Fruit fly (Drosophila melanogaster): ENCODE results near the gene CG13599.

Gene CG13599

DNA sequence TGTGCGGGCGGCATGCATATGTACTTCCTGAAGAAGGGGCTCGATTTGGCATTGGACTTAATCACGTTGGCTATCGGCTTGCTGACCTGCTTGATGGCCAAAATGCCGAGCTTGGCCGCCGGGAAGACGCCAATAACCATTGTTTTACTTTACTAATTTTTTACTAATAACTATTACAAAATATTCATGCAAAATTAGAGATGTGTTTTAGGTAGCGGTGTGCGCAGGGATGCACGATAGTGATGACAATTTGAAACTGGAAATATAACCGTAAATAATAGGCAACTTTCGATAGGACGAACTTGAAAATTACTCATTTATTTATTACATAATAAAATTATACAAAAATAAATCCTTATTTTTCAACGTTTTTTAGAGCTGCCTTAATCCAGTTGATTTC lies 4.0 kb upstream of the CG13599 start, which contains the start of gene CG13601:
CG13601 (minus strand) TSS at position 206 of the 400 bp plus-strand sequence.
- TF ChIP-seq CG8478 (optimal IDR thresholded peaks at IDR 0.05) (no peak), CTCF (optimal IDR thresholded peaks at IDR 0.05) (no peak)

DNA sequence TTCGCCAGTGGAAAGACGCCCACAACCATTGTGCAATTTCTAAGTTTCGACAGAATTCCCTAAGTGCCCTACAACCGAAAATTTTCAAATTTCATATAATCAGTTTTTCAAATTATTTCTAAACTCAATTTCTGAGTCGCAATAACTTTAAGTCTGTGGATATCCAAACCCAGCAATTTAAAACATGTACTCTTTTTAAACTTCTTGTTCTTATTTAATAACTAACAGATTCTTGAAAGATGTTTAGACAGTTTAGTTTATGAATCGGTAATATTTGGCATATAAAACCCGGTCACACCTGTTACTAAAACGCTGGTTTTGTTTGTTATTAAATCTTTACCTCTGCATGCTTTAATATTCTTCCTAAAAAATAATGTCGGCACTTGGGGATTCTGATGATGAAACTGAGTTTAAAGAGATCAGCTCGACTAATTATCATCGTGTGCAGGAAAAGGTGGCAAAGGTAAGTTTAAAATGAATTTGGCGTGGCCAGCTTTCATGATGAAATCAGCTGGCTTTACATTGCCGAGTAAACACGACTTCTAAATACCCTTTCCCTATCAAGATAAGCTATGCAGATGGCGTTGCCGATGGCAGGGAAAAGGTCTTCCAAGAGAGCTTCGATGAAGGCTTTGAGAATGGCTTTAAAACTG lies 2.4 kb upstream of the CG13599 start, which contains the start of the genes CG43998, CG43999 and CG31142:
CG43998 (minus strand) TSS at position 51 of the 653 bp plus-strand sequence.
CG43999 (minus strand) TSS at position 51 of the 653 bp plus-strand sequence.
CG31142 (plus strand) TSS at position 294 of the 653 bp plus-strand sequence.
- TF ChIP-seq CG8478 (optimal IDR thresholded peaks at IDR 0.05), result no peak

DNA sequence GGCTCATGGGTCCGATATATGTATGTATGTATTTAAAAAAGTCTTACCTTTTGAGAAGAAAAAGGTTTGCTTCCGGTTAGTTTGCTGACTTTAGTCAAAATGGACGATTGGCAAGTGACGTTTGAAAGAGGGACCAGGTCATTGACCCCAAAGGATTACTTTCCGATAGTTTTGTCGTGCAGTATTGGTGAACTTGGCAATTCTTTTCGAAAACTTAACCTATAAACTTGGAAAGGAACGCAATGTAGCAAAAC lies 1.9 kb downstream of the CG13599 start, which contains the start of gene RpS19b:
RpS19b (minus strand) TSS at position 101 of the 254 bp plus-strand sequence.
- TF ChIP-seq CG8478 (optimal IDR thresholded peaks at IDR 0.05), result no peak
- TF ChIP-seq CTCF (optimal IDR thresholded peaks at IDR 0.05), result no peak

DNA sequence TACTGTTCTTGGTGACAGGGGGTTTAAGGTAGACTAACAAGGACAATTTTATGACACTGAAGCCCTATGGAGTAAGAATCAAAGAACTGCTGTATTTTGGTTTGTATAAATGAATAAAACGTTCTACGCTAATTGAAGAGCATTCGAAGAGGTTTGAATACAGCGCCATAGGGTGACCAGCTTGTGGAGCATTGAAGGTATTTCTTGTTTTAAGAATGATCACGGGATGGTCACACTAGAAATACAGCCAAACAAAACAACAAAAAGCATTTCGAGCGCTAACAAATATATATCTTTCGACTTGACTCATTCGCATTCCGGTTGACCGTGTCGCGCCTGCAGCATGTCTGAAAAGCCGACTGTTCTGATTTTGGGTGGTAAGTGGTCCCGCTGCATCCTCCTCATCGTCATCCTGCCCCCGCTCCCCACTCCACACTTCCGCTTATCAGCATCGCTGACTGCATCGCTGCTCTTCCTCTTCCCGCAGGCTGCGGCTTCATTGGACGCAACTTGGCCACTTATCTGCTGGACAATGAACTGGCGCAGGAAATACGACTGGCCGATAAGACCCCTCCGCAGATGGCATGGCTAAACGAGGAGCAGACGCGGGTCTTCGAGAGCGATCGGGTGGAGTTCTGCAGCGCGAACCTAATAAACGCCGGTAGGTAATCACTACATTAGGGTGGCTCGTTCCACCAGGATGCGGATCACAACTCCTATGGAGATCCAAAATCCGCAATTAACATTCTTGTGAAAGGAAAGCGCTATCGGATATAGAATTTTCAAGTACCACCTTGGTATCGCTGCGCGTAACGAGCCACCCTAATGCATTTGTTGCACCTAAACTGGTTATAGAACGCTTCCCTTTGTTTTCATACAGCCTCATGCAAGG lies 2.5 kb downstream of the CG13599 start, which contains the start of gene CG5854:
CG5854 (plus strand) TSS at position 229 of the 892 bp plus-strand sequence.
- no peak for TF ChIP-seq CG8478 (optimal IDR thresholded peaks at IDR 0.05)
- no peak for TF ChIP-seq CTCF (optimal IDR thresholded peaks at IDR 0.05)

DNA sequence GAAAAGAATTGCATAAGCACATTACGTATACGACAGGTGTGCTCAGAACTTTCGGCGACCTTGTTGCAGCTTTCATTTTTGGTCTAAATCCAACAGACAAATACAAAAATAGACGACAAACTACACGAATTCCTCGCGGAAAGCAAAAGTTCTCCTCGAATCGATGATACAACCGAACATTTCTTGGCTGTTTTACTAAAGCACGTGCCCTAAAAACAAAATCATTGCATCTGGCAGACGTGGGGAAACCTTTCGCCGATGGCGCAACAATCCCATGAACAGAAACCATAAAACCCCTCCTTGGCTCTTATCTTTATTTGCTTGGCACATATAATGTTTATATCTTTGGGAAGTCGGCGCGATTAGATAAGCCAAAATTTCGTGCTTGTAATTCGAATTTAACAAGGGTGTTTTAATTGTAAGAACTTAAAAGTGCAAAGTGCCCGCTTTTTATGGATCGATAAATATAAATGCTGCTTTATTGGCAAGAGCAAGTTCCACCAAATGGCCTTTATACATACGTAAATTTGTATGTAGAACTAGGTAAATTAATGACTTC lies 7.2 kb downstream of the CG13599 start:
- TF ChIP-seq CTCF (optimal IDR thresholded peaks at IDR 0.05) (no peak), CG8478 (optimal IDR thresholded peaks at IDR 0.05) (no peak)

DNA sequence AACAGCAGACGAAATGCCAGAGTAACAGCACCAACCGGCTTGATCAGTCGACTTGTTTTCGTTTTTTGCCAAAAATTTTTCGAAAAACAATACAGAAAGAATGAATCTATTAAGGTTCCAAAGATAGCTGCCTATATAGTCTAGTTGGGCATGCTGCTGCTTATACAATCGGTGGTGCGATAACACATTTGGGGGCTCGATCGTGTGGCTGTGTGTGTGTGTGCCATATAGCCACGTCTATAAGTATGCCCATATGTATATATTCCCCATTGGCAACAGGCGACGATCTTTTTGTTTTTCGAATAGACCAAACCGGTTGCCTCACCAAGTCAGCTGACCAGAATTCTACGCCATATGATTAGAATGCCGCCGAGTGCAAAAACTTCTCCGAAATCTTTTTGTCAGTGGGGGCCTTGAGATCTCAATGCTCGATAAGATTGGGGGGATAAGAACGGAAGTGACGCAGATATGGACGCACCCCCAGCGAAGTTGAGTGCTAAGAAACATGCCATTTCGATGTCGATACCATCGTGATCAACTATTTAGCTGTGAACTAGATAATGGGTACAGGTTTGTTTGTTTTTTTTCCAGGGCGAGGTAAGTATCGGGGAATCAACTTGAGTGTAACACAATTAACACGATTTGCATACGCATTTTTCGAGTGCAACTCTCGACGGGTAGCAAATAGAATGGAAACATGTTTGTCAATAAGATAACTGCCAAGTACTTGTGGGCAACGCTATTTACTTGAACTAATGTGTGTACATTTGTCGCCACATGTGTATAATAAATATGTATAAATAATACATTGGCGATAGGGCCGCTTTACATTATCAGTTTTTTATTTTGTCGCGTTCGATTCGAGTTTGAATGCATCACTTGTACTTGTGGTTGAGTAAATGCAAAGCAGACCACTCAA lies 8.7 kb downstream of the CG13599 start:
- TF ChIP-seq CTCF (optimal IDR thresholded peaks at IDR 0.05) (no peak), CG8478 (optimal IDR thresholded peaks at IDR 0.05) (no peak)

DNA sequence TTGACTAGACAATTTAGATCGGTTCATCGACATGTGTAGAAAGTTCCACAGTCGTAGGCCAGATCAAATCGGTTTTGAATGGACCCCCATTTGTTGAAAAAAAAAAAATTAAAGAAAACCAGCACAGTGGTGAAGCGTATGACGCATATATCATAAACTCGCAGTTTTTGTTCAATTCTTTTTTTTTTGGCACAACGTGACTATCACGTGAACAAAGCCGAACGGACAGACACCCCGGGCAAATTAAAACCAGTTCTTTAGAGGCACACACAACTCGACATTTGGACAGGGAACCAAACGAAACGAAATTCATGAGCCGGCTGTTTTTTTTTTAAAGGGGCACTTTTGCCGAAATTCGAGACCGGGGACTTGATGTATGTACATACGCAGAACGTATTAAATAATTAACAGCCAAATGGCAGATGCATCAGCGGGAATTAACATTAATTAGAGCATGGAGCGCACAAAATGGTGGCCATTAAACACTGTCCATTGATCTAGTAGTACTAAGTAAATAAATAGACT lies 9.5 kb downstream of the CG13599 start:
- TF ChIP-seq CTCF (optimal IDR thresholded peaks at IDR 0.05) (no peak), CG8478 (optimal IDR thresholded peaks at IDR 0.05) (no peak)

DNA sequence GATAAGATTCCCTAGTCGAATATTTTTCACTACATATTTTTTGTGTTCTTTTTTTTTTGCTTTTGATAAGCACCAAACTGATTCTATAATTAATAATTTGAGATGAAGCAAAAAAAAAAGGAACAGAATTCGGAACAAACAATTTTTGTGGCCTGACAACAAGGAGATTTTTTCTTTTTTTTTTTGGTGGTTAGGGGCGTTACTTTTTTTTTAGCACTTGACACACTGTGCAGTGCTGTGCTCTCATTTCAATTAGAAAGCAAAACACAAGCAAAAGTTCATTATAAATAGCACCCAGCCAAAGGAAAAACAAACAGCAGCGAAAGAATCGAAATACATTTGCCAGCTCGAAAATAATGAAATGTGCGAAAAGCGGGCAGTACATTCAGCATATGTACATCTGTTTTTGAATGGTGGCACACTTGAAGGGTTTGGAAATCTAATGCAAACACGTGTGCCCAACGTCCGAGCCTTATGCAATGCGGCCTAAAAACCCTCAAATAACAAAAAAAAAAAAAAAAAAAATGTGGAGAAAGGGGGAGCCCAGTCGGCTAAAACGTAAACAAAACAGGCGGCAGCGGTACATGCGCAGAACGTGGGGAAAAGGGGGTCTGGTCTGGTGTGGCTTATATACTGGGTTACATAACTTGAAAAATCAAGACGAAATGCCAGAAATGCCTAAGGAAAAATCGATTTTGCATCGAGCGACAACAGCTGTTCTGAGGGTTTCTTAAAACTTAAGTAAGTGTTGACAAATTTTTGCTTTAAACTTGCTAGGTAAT lies 10.4 kb downstream of the CG13599 start:
- TF ChIP-seq CG8478 (optimal IDR thresholded peaks at IDR 0.05) (no peak), CTCF (optimal IDR thresholded peaks at IDR 0.05) (no peak)

DNA sequence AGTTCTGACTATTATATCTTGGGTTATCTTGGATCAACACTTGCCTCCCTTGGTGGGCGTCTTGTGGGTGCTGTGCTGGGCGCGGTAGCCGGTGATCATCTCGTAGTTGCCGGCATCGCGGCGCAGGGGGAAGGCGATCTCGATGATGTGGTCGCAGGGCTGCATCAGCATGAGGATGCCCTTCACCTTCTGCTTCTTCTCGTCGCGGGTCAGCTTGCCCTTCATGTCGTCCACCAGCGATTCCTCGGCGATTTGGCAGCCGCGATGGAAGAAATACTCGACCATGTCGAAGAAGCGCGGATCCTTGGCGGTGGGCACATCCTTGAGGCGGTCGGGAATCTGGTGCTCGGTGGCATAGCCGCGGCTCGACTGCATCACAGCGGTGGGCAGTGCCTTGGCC lies 11.1 kb downstream of the CG13599 start:
- TF ChIP-seq CTCF (optimal IDR thresholded peaks at IDR 0.05), result no peak
- no peak for TF ChIP-seq CG8478 (optimal IDR thresholded peaks at IDR 0.05)

DNA sequence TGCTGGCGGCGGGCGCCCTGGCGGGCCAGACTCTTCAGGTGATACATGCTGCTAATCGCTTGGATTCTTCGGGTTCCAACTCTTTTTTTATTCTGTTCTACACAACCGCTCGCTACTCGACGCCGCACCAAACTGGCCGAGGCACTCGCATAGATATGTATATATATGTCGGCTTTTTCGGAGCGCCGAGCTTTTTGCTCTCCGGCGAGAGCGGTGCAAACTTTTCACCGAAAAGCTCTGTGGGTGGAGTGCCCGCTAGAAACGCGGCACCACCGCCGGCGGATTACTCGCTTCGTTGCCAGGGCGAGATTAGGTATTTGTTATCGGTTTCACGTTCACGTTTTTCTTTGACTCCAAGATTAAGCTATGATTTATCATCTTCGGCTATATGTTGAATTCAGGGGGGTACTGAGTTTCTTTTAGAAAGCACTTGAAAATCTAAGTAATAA lies 11.6 kb downstream of the CG13599 start, which contains the start of gene Gdh:
Gdh (minus strand) TSS at position 137 of the 449 bp plus-strand sequence.
- no peak for TF ChIP-seq CG8478 (optimal IDR thresholded peaks at IDR 0.05)
- no peak for TF ChIP-seq CTCF (optimal IDR thresholded peaks at IDR 0.05)

DNA sequence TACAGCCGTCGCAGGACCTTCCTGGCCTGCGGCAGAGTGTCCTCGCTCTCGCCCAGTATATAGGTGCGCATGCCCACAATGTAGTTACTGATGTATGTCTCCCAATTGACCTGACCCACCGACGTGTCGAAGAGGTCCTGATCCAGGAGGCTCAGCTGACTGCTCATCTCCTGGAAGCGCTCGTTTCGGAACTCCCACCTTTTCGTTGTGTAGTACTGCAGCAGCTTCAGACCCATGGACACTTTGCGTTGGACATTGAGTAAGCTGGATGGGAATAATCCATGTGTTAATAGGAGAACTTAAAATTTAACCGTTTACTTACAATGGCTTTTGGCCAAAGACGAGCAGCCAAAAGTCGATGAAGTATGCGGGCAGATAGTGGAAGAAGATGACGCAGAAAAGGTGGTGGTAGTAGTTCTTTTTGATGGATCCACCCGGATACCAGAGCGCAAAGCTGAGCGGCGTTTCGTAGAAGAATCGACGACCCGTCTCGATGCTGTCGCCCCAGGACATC lies 12.5 kb downstream of the CG13599 start:
- TF ChIP-seq CG8478 (optimal IDR thresholded peaks at IDR 0.05) (no peak), CTCF (optimal IDR thresholded peaks at IDR 0.05) (no peak)

DNA sequence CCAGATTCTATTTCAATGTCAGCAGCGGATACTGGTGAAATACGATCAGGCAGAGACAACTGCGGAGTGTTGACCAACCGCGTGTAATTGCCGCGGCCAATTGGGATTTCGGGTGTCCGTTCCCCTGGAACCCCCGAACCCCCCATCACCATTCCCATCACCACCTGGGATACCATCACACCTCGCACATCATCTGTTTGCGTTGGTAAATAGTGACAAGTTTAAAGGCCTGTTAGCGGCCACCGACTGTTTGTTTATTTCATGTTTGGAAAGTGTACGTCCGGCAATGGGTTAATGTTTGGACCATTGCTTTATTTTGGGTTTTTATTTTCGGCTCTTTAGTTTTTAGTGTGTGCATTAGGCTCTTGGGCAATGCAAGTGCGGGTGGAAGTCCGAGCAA lies 15.6 kb downstream of the CG13599 start:
- TF ChIP-seq CG8478 (optimal IDR thresholded peaks at IDR 0.05), result no peak
- no peak for TF ChIP-seq CTCF (optimal IDR thresholded peaks at IDR 0.05)

DNA sequence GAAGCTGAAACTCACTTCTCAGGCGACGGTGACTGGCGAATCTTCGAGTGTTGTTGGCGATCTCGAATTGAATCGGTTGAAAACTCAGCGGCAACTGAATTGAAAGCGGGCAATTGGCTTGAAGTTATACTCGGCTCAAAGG lies 16.8 kb downstream of the CG13599 start, which contains the start of gene CG12268:
CG12268 (minus strand) TSS at position 101 of the 142 bp plus-strand sequence.
- TF ChIP-seq CTCF (optimal IDR thresholded peaks at IDR 0.05), result no peak
- TF ChIP-seq CG8478 (optimal IDR thresholded peaks at IDR 0.05), result no peak
